Fruit fly (Drosophila melanogaster) whole organism, larva: ENCODE results near the gene kra.

Experiments used
- noc ChIP-seq: fragments of 200-800 bp; sonication (Bioruptor generic); optimal IDR thresholded peaks from 3 replicates; lab custom pipeline; 2019; ENCODE audit warnings: missing biosample characterization, mild to moderate bottlenecking, missing genetic modification characterization, moderate library complexity

The kra gene

dm6 chr3R:5601044-5601523 is at the start of gene kra, which contains the start of gene SecS:
kra (minus strand) TSS chr3R:5601136.
SecS (plus strand) TSS chr3R:5601433.
- peak; percentile 55 for TF ChIP-seq noc (tag; lab: Kevin White, UChicago)

DNA sequence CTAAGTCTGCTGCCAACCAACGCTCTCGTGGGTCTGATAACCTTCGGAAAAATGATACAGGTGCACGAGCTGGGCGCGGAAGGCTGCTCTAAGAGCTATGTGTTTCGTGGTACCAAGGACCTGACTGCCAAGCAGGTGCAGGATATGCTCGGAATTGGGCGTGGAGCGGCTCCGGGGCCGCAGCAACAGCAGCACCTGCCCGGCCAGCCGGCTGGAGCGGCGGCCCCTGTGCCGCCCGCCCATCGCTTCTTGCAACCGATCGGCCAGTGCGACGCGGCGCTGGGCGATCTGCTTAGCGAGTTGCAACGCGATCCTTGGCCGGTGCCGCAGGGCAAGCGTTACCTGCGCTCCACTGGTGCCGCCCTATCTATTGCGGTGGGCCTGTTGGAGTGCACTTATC is 49.0 kb upstream of the kra start:
- TF ChIP-seq noc (tag; lab: Kevin White, UChicago) = no peak

- peak; percentile 66 for TF ChIP-seq noc (tag; lab: Kevin White, UChicago)
Observed at dm6 chr3R:5648569-5649476, 47.9 kb upstream of the kra start, which contains the start of the genes MTA1-like and Sec23. MTA1-like (minus strand) TSS chr3R:5648738. Sec23 (plus strand) TSS chr3R:5649065.

dm6 chr3R:5647705-5648568 is 47.0 kb upstream of the kra start:
- TF ChIP-seq noc (tag; lab: Kevin White, UChicago) = peak; percentile 24

dm6 chr3R:5643421-5643820 is 42.5 kb upstream of the kra start:
- TF ChIP-seq noc (tag; lab: Kevin White, UChicago) = no peak

- peak; percentile 7 for TF ChIP-seq noc (tag; lab: Kevin White, UChicago)
Observed at dm6 chr3R:5636519-5637430, 35.8 kb upstream of the kra start, which contains the start of the genes CG31548 and CG12170. CG31548 (minus strand) TSS chr3R:5636852. CG12170 (plus strand) TSS chr3R:5637234.

dm6 chr3R:5635524-5635923 is 34.6 kb upstream of the kra start, which contains the start of gene CG31546:
CG31546 (minus strand) TSS chr3R:5635624.
- TF ChIP-seq noc (tag; lab: Kevin White, UChicago) = no peak

DNA sequence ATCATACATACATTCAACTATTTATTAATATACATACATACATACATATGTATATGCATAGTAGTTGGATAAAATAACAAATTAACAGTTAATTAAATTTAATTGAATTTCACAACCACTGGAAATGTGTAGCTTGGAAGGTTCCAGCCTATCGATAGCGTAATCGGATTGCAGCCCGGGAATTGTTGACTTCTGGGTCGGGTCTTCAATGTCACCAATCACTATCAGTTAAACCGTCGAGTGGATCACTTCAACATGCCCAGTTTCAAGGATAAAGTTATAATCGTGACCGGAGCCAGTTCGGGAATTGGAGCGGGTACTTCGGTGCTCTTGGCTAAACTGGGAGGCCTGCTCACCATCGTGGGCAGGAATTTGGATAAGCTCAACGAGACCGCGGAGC is 32.5 kb upstream of the kra start, which contains the start of gene CG12171:
Gene CG12171, plus strand, starts transcription at position 191 of the 400 bp plus-strand sequence.
- TF ChIP-seq noc (tag; lab: Kevin White, UChicago) = peak; percentile 18

- TF ChIP-seq noc (tag; lab: Kevin White, UChicago) = no peak
Observed at dm6 chr3R:5632182-5632581, 31.2 kb upstream of the kra start, which contains the start of gene CG31549. CG31549 (plus strand) TSS chr3R:5632192.

DNA sequence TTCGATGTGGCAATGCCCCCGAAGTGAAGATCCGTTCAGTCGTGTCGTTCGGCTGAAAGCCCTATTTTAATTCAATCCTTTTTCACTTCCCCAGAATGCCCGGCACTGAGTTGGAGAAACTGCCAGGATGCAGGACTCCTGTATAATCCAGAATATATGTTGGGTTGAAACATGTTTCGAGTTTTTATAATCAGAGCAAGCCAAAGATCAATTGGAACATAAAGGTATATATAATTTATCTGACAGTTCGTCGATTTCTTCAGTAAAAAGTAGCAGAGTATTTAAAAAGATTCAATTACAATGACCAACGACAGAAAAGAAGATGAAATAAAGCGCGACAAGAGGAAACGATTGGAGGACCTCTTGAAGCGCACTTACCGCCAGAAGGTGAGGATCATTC is 26.6 kb upstream of the kra start, which contains the start of gene CG31551:
Gene CG31551, plus strand, starts transcription at position 301 of the 400 bp plus-strand sequence.
- no peak for TF ChIP-seq noc (tag; lab: Kevin White, UChicago)

DNA sequence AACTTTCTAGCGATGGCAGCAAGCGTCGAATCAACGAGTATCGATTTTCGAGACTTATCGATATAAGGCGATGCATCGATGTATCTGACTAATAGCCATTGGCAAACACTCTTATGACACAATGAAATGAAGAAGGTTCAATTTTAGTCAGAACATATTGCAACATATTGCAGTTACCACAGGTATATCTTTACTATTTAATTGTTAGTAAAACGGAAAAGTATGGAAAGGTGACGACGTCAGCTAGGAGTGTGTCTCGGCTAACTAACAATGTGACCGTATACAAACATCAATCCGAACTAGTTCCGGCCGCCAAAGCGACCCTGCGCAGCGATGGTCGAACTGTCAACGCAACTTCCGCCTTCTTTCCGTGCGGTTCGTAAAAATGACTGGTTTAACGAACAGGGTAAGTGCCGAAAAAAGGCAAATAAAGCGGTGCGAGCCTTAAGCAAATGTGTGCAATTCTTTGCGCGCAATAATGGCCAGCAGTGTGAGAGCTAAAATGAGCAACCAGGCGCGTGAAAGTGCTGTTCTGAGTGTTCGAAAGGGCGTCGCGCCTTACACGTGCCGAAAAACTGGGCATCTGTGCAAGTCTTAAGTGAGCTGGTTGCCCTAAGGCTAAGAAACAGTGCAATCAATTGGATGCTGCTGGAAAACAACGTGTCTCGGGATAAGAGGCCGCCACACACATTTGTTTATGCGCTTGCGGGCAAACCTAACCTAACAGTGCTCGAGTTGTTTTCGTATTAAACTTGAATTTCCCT is 23.4 kb upstream of the kra start, which contains the start of the genes Dph4, Spec2 and RpL13A:
Gene Dph4, minus strand, starts transcription at position 11 of the 764 bp plus-strand sequence.
Gene Spec2, minus strand, starts transcription at position 11 of the 764 bp plus-strand sequence.
Gene RpL13A, plus strand, starts transcription at position 360 of the 764 bp plus-strand sequence.
- TF ChIP-seq noc (tag; lab: Kevin White, UChicago) = peak; percentile 80

dm6 chr3R:5622985-5623630 is 22.2 kb upstream of the kra start:
- peak; percentile 46 for TF ChIP-seq noc (tag; lab: Kevin White, UChicago)

dm6 chr3R:5622406-5622752 is 21.4 kb upstream of the kra start:
- no peak for TF ChIP-seq noc (tag; lab: Kevin White, UChicago)
